Fruit fly (Drosophila melanogaster) whole organism, wandering third instar larva: Measurements from ENCODE around the gene sv.

Source experiments
- Abd-B ChIP-seq: fragments of >200 bp; optimal IDR thresholded peaks from 2 replicates; lab custom pipeline; 2017; ENCODE audit warnings: missing biosample characterization, missing genetic modification characterization
- CG32264 ChIP-seq: fragments of 200-800 bp; sonication (Bioruptor generic); optimal IDR thresholded peaks from 2 replicates; lab custom pipeline; 2016; ENCODE audit warnings: missing biosample characterization, missing genetic modification characterization
- CG9705 ChIP-seq: fragments of 200-800 bp; sonication (Bioruptor generic); optimal IDR thresholded peaks from 2 replicates; lab custom pipeline; 2018; ENCODE audit warnings: missing biosample characterization, mild to moderate bottlenecking, missing genetic modification characterization
- CrebA ChIP-seq: fragments of 200-800 bp; sonication (Bioruptor generic); optimal IDR thresholded peaks from 2 replicates; lab custom pipeline; 2016; ENCODE audit warnings: missing biosample characterization, mild to moderate bottlenecking, missing genetic modification characterization, borderline replicate concordance
- Dfd ChIP-seq: fragments of >200 bp; optimal IDR thresholded peaks from 2 replicates; lab custom pipeline; 2017; ENCODE audit warnings: missing biosample characterization, missing genetic modification characterization
- Dif ChIP-seq: fragments of 200-275, 200-300 bp; sonication (Bioruptor generic); optimal IDR thresholded peaks from 2 replicates; lab custom pipeline; 2018; ENCODE audit warnings: missing biosample characterization, missing genetic modification characterization; ENCODE audit not compliant: partially characterized antibody
- GATAd ChIP-seq: sonication (Bioruptor generic); optimal IDR thresholded peaks from 2 replicates; lab custom pipeline; 2016; ENCODE audit warnings: missing biosample characterization, missing genetic modification characterization
- HLH106 ChIP-seq: fragments of 200-800 bp; optimal IDR thresholded peaks from 3 replicates; lab custom pipeline; 2019; ENCODE audit warnings: missing biosample characterization, mild to moderate bottlenecking, missing genetic modification characterization, moderate library complexity
- Hnf4 ChIP-seq: fragments of 200-800 bp; sonication (Bioruptor generic); optimal IDR thresholded peaks from 2 replicates; lab custom pipeline; 2016; ENCODE audit warnings: missing biosample characterization, mild to moderate bottlenecking, missing genetic modification characterization
- Hr78 ChIP-seq: fragments of >200 bp; optimal IDR thresholded peaks from 2 replicates; lab custom pipeline; 2017; ENCODE audit warnings: missing biosample characterization, missing genetic modification characterization
- Hr83 ChIP-seq: fragments of 200-300 bp; sonication (Bioruptor generic); optimal IDR thresholded peaks from 2 replicates; lab custom pipeline; 2016; ENCODE audit warnings: missing biosample characterization, mild to moderate bottlenecking, missing genetic modification characterization, moderate library complexity; ENCODE audit not compliant: poor library complexity, severe bottlenecking
- Jra ChIP-seq: sonication (Bioruptor generic); optimal IDR thresholded peaks from 2 replicates; lab custom pipeline; 2016; ENCODE audit warnings: missing biosample characterization, missing genetic modification characterization
- Myc ChIP-seq: fragments of >200 bp; optimal IDR thresholded peaks from 2 replicates; lab custom pipeline; 2017
- N ChIP-seq: fragments of >200 bp; optimal IDR thresholded peaks from 2 replicates; lab custom pipeline; 2018; ENCODE audit warnings: missing biosample characterization, missing external identifiers, missing genetic modification characterization
- Sp1 ChIP-seq: fragments of 200-800 bp; sonication (Bioruptor generic); optimal IDR thresholded peaks from 3 replicates; lab custom pipeline; 2019; ENCODE audit warnings: missing biosample characterization, mild to moderate bottlenecking, missing genetic modification characterization, moderate library complexity
- Vsx2 ChIP-seq: fragments of 200-300, 225-300 bp; sonication (Bioruptor generic); optimal IDR thresholded peaks from 2 replicates; lab custom pipeline; 2018; ENCODE audit warnings: missing biosample characterization, missing genetic modification characterization; ENCODE audit not compliant: partially characterized antibody
- br ChIP-seq: fragments of 200-800 bp; sonication (Bioruptor generic); optimal IDR thresholded peaks from 2 replicates; lab custom pipeline; 2016; ENCODE audit warnings: missing biosample characterization, missing genetic modification characterization
- brk ChIP-seq: fragments of 200-800 bp; sonication (Bioruptor generic); optimal IDR thresholded peaks from 2 replicates; lab custom pipeline; 2016; ENCODE audit warnings: missing biosample characterization, mild to moderate bottlenecking, missing genetic modification characterization
- dl ChIP-seq, 2 experiments: fragments of 175-275, 200-275 bp in 1 of 2; fragments of 200-275 bp in 1 of 2; sonication (Bioruptor generic); optimal IDR thresholded peaks; lab custom pipeline; 2018; ENCODE audit warnings: mild to moderate bottlenecking in 2 of 2, missing biosample characterization in 2 of 2, missing genetic modification characterization in 2 of 2, moderate library complexity in 2 of 2; ENCODE audit not compliant: partially characterized antibody in 2 of 2, insufficient read depth in 1 of 2
- dmrt93B ChIP-seq: fragments of 200-800 bp; sonication (Bioruptor generic); optimal IDR thresholded peaks from 2 replicates; lab custom pipeline; 2018; ENCODE audit warnings: missing biosample characterization, mild to moderate bottlenecking, missing genetic modification characterization
- dsf ChIP-seq: sonication (Bioruptor generic); optimal IDR thresholded peaks from 2 replicates; lab custom pipeline; 2016; ENCODE audit warnings: missing biosample characterization, missing genetic modification characterization, borderline replicate concordance
- ey ChIP-seq: fragments of 200-800 bp; sonication (Bioruptor generic); optimal IDR thresholded peaks from 2 replicates; lab custom pipeline; 2016; ENCODE audit warnings: missing biosample characterization, missing genetic modification characterization
- foxo ChIP-seq, 2 experiments: fragments of 200-800 bp; sonication (Bioruptor generic); optimal IDR thresholded peaks; 2 replicates in 1 of 2; 3 replicates in 1 of 2; lab custom pipeline; 2016 to 2017; ENCODE audit warnings: missing biosample characterization in 2 of 2, missing genetic modification characterization in 2 of 2
- fru ChIP-seq: fragments of 200-800 bp; sonication (Bioruptor generic); optimal IDR thresholded peaks from 3 replicates; lab custom pipeline; 2016; ENCODE audit warnings: missing biosample characterization, mild to moderate bottlenecking, missing genetic modification characterization
- h ChIP-seq: fragments of 200-800 bp; sonication (Bioruptor generic); optimal IDR thresholded peaks from 3 replicates; lab custom pipeline; 2016; ENCODE audit warnings: missing biosample characterization, mild to moderate bottlenecking, missing genetic modification characterization
- lola ChIP-seq: fragments of >200 bp; optimal IDR thresholded peaks from 2 replicates; lab custom pipeline; 2017; ENCODE audit warnings: missing biosample characterization, missing genetic modification characterization
- psq ChIP-seq: fragments of 200-800 bp; sonication (Bioruptor generic); optimal IDR thresholded peaks from 3 replicates; lab custom pipeline; 2017; ENCODE audit warnings: missing biosample characterization, mild to moderate bottlenecking, missing genetic modification characterization, moderate library complexity
- rgr ChIP-seq: fragments of 200-800 bp; sonication (Bioruptor generic); optimal IDR thresholded peaks from 3 replicates; lab custom pipeline; 2016; ENCODE audit warnings: missing biosample characterization, mild to moderate bottlenecking, missing genetic modification characterization
- sage ChIP-seq: fragments of 200-800 bp; sonication (Bioruptor generic); optimal IDR thresholded peaks from 2 replicates; lab custom pipeline; 2016; ENCODE audit warnings: missing biosample characterization, mild to moderate bottlenecking, missing genetic modification characterization
- sv ChIP-seq: fragments of 200-800 bp; sonication (Bioruptor generic); optimal IDR thresholded peaks from 3 replicates; lab custom pipeline; 2016; ENCODE audit warnings: missing biosample characterization, missing genetic modification characterization
- tai ChIP-seq: sonication (Bioruptor generic); optimal IDR thresholded peaks from 2 replicates; lab custom pipeline; 2016; ENCODE audit warnings: missing biosample characterization, missing genetic modification characterization
- usp ChIP-seq: fragments of >200 bp; optimal IDR thresholded peaks from 2 replicates; lab custom pipeline; 2017; ENCODE audit warnings: missing biosample characterization, missing genetic modification characterization
- woc ChIP-seq: sonication (Bioruptor generic); optimal IDR thresholded peaks from 2 replicates; lab custom pipeline; 2016; ENCODE audit warnings: missing biosample characterization, mild to moderate bottlenecking, missing genetic modification characterization

The sv gene

DNA sequence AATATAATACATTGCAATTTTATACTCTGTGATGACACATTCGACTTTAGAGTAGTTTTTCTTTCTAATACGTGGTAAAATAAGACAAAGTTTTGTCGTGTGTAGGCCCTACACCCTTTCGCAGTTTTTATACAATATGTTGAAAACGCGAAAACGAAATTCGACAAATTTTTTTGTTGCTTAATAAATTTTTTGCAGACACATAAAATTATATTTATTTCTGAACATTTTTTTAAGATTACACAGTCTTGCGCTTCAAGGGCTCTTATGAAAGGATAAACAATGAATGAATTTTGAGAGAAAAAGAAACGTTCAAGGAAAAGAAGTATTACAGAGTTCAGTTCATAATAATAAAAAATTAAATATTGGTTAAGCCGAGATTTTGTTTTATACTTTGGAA lies 33.3 kb downstream of the sv start:
- TF ChIP-seq h (GFP tag; lab: Kevin White, UChicago) (no peak), Dfd (GFP tag; lab: Kevin White, UChicago) (no peak), GATAd (GFP tag; lab: Kevin White, UChicago) (no peak), dmrt93B (GFP tag; lab: Kevin White, UChicago) (no peak), CG9705 (GFP tag; lab: Kevin White, UChicago) (no peak), CrebA (no peak), HLH106 (tag; lab: Kevin White, UChicago) (no peak), Jra (GFP tag; lab: Kevin White, UChicago) (no peak), Hnf4 (no peak), Abd-B (GFP tag; lab: Kevin White, UChicago) (no peak), usp (GFP tag; lab: Kevin White, UChicago) (no peak), fru (no peak)
- TF ChIP-seq, all 38 proteins: peak for 0

DNA sequence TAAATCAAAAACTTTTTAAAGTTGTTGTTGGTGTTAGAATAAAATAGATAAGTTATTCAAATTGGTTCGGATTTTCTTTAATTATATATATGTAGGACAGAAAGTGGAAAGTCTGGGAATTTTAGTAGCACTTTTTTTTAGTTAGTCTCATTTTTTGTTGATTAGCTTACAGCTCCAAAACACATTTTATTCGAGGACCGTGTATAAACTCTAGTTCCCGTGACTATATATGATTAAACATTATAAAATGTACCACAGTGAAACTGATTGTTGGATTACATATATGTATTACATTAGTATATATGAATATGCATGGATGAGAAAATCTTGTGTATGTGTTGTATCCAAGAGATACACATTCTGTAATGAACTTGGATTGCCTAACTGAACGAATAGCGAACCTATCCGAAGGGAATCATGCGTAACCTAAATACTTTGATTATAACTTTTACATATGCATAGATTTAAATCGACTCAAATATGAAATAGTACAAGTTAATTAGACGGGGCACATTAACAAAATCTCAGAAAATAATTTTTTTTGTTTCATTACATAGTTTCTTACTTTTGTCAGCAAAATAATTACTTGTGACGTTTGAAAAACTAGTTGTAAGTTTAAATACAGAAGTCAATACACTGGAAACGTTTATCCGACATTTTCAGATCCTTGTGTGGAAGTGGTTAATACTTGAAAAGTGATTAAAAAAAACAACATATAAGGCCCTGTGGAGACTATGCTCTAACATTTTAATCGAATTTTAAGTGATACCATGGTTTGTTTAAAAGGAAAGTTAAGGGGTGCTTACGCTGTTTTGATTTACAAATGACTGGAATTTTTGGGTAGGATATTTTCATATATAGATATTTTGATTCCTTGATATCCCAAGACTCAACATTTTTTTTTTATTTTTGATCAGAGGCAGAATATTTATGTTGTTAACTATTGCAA lies 34.3 kb downstream of the sv start, which contains the start of gene Cals:
Gene Cals, minus strand, starts transcription at position 700 of the 949 bp plus-strand sequence.
- no peak for TF ChIP-seq sage (GFP tag; lab: Kevin White, UChicago)
- TF ChIP-seq Hr78 (GFP tag; lab: Kevin White, UChicago), result no peak
- TF ChIP-seq Vsx2 (GFP tag; lab: Kevin White, UChicago), result no peak
- peak; percentile 38 for TF ChIP-seq N (GFP tag; lab: Kevin White, UChicago)
- no peak for TF ChIP-seq CG32264 (GFP tag; lab: Kevin White, UChicago)
- no peak for TF ChIP-seq sv
- no peak for TF ChIP-seq foxo (GFP tag; optimal IDR thresholded peaks at IDR 0.05; lab: Kevin White, UChicago)
- TF ChIP-seq woc (GFP tag; lab: Kevin White, UChicago), result no peak
- peak; percentile 45 for TF ChIP-seq tai (GFP tag; lab: Kevin White, UChicago)
- no peak for TF ChIP-seq br (GFP tag; lab: Kevin White, UChicago)

DNA sequence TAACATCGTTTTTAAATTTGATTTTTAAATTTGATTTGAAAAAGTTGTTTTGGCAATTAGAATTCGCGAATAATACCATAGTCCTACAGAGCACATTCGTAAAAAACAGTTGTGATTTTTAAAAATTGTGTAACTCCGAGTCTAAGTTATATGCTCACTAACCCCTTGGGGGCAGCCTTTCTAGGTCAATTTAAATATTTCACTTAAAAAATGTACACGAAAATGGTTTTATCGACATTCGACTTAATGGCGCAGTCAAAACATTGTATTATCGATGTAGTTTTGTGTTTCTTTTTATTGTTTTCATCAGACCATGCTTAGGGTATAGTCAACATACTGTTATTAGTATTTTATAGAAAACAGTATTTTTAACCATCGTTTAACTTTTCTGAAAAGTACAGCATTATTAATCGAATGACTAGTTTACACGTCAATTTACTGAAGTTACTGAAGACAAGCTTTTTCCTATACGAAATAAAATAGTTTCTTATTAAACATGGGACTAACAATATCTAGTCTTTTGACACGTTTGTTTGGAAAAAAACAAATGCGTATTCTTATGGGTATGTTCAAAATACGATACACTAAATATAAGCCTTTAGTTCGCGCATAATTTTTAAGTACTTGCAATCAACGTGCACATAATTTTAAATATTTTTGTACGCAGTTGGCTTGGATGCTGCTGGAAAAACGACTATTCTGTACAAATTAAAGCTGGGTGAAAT lies 35.3 kb downstream of the sv start, which contains the start of gene Arf4:
Gene Arf4, plus strand, starts transcription at position 399 of the 725 bp plus-strand sequence.
- TF ChIP-seq woc (GFP tag; lab: Kevin White, UChicago) (peak; percentile 17), sv (no peak), sage (GFP tag; lab: Kevin White, UChicago) (no peak), Hnf4 (peak; percentile 15), br (GFP tag; lab: Kevin White, UChicago) (no peak), tai (GFP tag; lab: Kevin White, UChicago) (no peak), Jra (GFP tag; lab: Kevin White, UChicago) (peak; percentile 24), N (GFP tag; lab: Kevin White, UChicago) (peak; percentile 71), brk (GFP tag; lab: Kevin White, UChicago) (peak; percentile 32), usp (GFP tag; lab: Kevin White, UChicago) (no peak), dmrt93B (GFP tag; lab: Kevin White, UChicago) (no peak), Hr78 (GFP tag; lab: Kevin White, UChicago) (no peak), lola (GFP tag; lab: Kevin White, UChicago) (peak; percentile 43), CrebA (no peak), CG9705 (GFP tag; lab: Kevin White, UChicago) (no peak), Hr83 (no peak), ey (GFP tag; lab: Kevin White, UChicago) (no peak), GATAd (GFP tag; lab: Kevin White, UChicago) (no peak)

DNA sequence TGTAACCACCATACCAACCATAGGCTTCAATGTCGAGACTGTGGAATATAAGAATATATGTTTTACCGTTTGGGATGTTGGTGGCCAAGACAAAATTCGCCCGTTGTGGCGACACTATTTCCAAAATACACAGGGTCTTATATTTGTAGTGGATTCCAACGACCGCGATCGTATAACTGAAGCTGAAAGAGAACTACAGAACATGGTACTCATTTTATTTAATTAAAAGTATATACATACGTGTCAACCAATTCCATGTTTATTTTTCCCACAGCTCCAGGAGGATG lies 35.8 kb downstream of the sv start:
- no peak for TF ChIP-seq dl (GFP tag; optimal IDR thresholded peaks at IDR 0.05; lab: Kevin White, UChicago; ENCODE audit: insufficient read depth in 1 of 2, partially characterized antibody in 2 of 2)
- TF ChIP-seq Jra (GFP tag; lab: Kevin White, UChicago), result no peak
- no peak for TF ChIP-seq Myc (lab: Kevin White, UChicago)
- no peak for TF ChIP-seq ey (GFP tag; lab: Kevin White, UChicago)
- TF ChIP-seq brk (GFP tag; lab: Kevin White, UChicago), result no peak
- no peak for TF ChIP-seq Sp1 (GFP tag; lab: Kevin White, UChicago)
- no peak for TF ChIP-seq br (GFP tag; lab: Kevin White, UChicago)
- no peak for TF ChIP-seq CG32264 (GFP tag; lab: Kevin White, UChicago)
- TF ChIP-seq Dfd (GFP tag; lab: Kevin White, UChicago), result no peak
- TF ChIP-seq fru, result no peak
- no peak for TF ChIP-seq psq (GFP tag; lab: Kevin White, UChicago)
- no peak for TF ChIP-seq dsf (GFP tag; lab: Kevin White, UChicago)
- no peak for TF ChIP-seq CG9705 (GFP tag; lab: Kevin White, UChicago)
- no peak for TF ChIP-seq woc (GFP tag; lab: Kevin White, UChicago)
- TF ChIP-seq Abd-B (GFP tag; lab: Kevin White, UChicago), result no peak
- TF ChIP-seq Dif (GFP tag; lab: Kevin White, UChicago), result no peak
- TF ChIP-seq rgr (GFP tag; lab: Kevin White, UChicago), result no peak
- TF ChIP-seq HLH106 (tag; lab: Kevin White, UChicago), result no peak
- TF ChIP-seq Vsx2 (GFP tag; lab: Kevin White, UChicago), result no peak
- TF ChIP-seq, all 38 proteins: peak for 0
